Worm (Caenorhabditis elegans) whole organism, young adult: ENCODE data around the gene C07B5.6.

Source experiments
- B0019.2 ChIP-seq: fragments of 200-800 bp; sonication (Bioruptor generic); conservative IDR thresholded peaks from 2 replicates; pipeline ENCODE4 v1.3.6; 2022; ENCODE audit warnings: missing genetic modification reagents, missing genetic modification characterization, missing compliant biosample characterization
- C17E4.6 ChIP-seq: fragments of 200-800 bp; sonication (Bioruptor generic); IDR thresholded peaks from 2 replicates; pipeline ENCODE4 v1.3.6; 2022; ENCODE audit warnings: missing genetic modification reagents, missing genetic modification characterization, missing compliant biosample characterization
- F37B4.10 ChIP-seq: fragments of 200-800 bp; sonication (Bioruptor generic); IDR thresholded peaks from 2 replicates; pipeline ENCODE4 v1.3.6; 2022; ENCODE audit warnings: missing genetic modification characterization, missing compliant biosample characterization
- F49E8.2 ChIP-seq: sonication (generic microtip); optimal IDR thresholded peaks from 3 replicates; lab custom pipeline; 2017; ENCODE audit warnings: missing genetic modification characterization, mild to moderate bottlenecking, missing compliant biosample characterization, antibody characterized with exemption, moderate library complexity; ENCODE audit not compliant: insufficient read depth
- F52B5.7 ChIP-seq: sonication (generic microtip); optimal IDR thresholded peaks from 2 replicates; lab custom pipeline; 2016; ENCODE audit warnings: mild to moderate bottlenecking, missing genetic modification characterization, missing compliant biosample characterization
- K11D2.4 ChIP-seq: fragments of 200-800 bp; sonication (Bioruptor generic); IDR thresholded peaks from 2 replicates; pipeline ENCODE4 v1.3.6; 2022; ENCODE audit warnings: missing genetic modification reagents, missing genetic modification characterization, missing compliant biosample characterization
- T07F8.4 ChIP-seq: sonication (generic microtip); optimal IDR thresholded peaks from 2 replicates; lab custom pipeline; 2016; ENCODE audit warnings: mild to moderate bottlenecking, missing genetic modification characterization, moderate library complexity, missing compliant biosample characterization
- Y67H2A.10 ChIP-seq: fragments of 200-800 bp; sonication (Bioruptor generic); conservative IDR thresholded peaks from 2 replicates; pipeline ENCODE4 v1.3.6; 2022; ENCODE audit warnings: missing genetic modification reagents, missing genetic modification characterization, missing compliant biosample characterization
- akir-1 ChIP-seq: fragments of 200-800 bp; sonication (Bioruptor generic); optimal IDR thresholded peaks from 2 replicates; lab custom pipeline; 2018; ENCODE audit warnings: mild to moderate bottlenecking, missing genetic modification characterization, moderate library complexity, missing compliant biosample characterization
- ama-1 ChIP-seq, 3 experiments: fragments of 150-350 bp in 1 of 3; sonication (generic microtip) in 2 of 3; optimal IDR thresholded peaks; 2 replicates each; lab custom pipeline; 2014 to 2018; ENCODE audit warnings: missing biosample characterization in 2 of 3, missing genetic modification characterization in 2 of 3, missing genetic modification reagents in 2 of 3
- aptf-3 ChIP-seq: fragments of 200-800 bp; sonication (Bioruptor generic); IDR thresholded peaks from 2 replicates; pipeline ENCODE4 v1.3.6; 2022; ENCODE audit warnings: missing genetic modification characterization, missing compliant biosample characterization
- attf-5 ChIP-seq: fragments of 200-800 bp; sonication (Bioruptor generic); optimal IDR thresholded peaks from 2 replicates; lab custom pipeline; 2018; ENCODE audit warnings: mild to moderate bottlenecking, missing genetic modification characterization, missing compliant biosample characterization
- bed-1 ChIP-seq: fragments of 200-800 bp; sonication (Bioruptor generic); IDR thresholded peaks from 2 replicates; pipeline ENCODE4 v1.3.6; 2022; ENCODE audit warnings: missing genetic modification reagents, missing genetic modification characterization, missing compliant biosample characterization
- bed-2 ChIP-seq: fragments of 200-800 bp; sonication (Bioruptor generic); IDR thresholded peaks from 2 replicates; pipeline ENCODE4 v1.3.6; 2022; ENCODE audit warnings: missing genetic modification reagents, missing genetic modification characterization, missing compliant biosample characterization
- ccch-3 ChIP-seq: fragments of 200-800 bp; sonication (Bioruptor generic); optimal IDR thresholded peaks from 2 replicates; lab custom pipeline; 2018; ENCODE audit warnings: mild to moderate bottlenecking, missing genetic modification characterization, missing compliant biosample characterization
- ceh-27 ChIP-seq: fragments of 200-800 bp; sonication (Bioruptor generic); optimal IDR thresholded peaks from 2 replicates; lab custom pipeline; 2018; ENCODE audit warnings: mild to moderate bottlenecking, missing genetic modification characterization, moderate library complexity, missing compliant biosample characterization
- ceh-79 ChIP-seq: sonication (generic microtip); optimal IDR thresholded peaks from 2 replicates; lab custom pipeline; 2017; ENCODE audit warnings: mild to moderate bottlenecking, missing genetic modification characterization, missing compliant biosample characterization
- chd-7 ChIP-seq: sonication (generic microtip); optimal IDR thresholded peaks from 2 replicates; lab custom pipeline; 2016; ENCODE audit warnings: mild to moderate bottlenecking, missing genetic modification characterization, moderate library complexity, missing compliant biosample characterization
- efl-1 ChIP-seq: fragments of 150-350 bp; optimal IDR thresholded peaks from 2 replicates; lab custom pipeline; 2014; ENCODE audit warnings: missing biosample characterization, missing genetic modification reagents, missing genetic modification characterization
- egl-44 ChIP-seq: fragments of 200-800 bp; sonication (Bioruptor generic); IDR thresholded peaks from 2 replicates; pipeline ENCODE4 v1.3.6; 2022; ENCODE audit warnings: missing genetic modification reagents, missing genetic modification characterization, missing compliant biosample characterization
- ekl-4 ChIP-seq: fragments of 200-800 bp; sonication (Bioruptor generic); IDR thresholded peaks from 2 replicates; pipeline ENCODE4 v1.3.6; 2022; ENCODE audit warnings: missing genetic modification reagents, missing genetic modification characterization, missing compliant biosample characterization
- fkh-3 ChIP-seq: sonication (generic microtip); optimal IDR thresholded peaks from 2 replicates; lab custom pipeline; 2016; ENCODE audit warnings: mild to moderate bottlenecking, missing genetic modification characterization, missing compliant biosample characterization
- hlh-12 ChIP-seq: sonication (generic microtip); optimal IDR thresholded peaks from 2 replicates; lab custom pipeline; 2016; ENCODE audit warnings: missing genetic modification characterization, missing compliant biosample characterization
- hlh-26 ChIP-seq: fragments of 200-800 bp; sonication (Bioruptor generic); conservative IDR thresholded peaks from 2 replicates; pipeline ENCODE4 v1.3.6; 2022; ENCODE audit warnings: missing genetic modification reagents, missing genetic modification characterization, missing compliant biosample characterization
- hmg-1.2 ChIP-seq: fragments of 200-800 bp; sonication (Bioruptor generic); IDR thresholded peaks from 2 replicates; pipeline ENCODE4 v1.3.6; 2022; ENCODE audit warnings: missing genetic modification reagents, missing genetic modification characterization, missing compliant biosample characterization
- hmg-20 ChIP-seq: fragments of 200-800 bp; sonication (Bioruptor generic); IDR thresholded peaks from 2 replicates; pipeline ENCODE4 v1.3.6; 2022; ENCODE audit warnings: missing genetic modification reagents, missing genetic modification characterization, missing compliant biosample characterization
- hsf-1 ChIP-seq: fragments of 200-800 bp; sonication (Bioruptor generic); IDR thresholded peaks from 2 replicates; pipeline ENCODE4 v1.3.6; 2022; ENCODE audit warnings: missing genetic modification reagents, missing genetic modification characterization, missing compliant biosample characterization
- let-526 ChIP-seq: fragments of 200-800 bp; sonication (Bioruptor generic); IDR thresholded peaks from 2 replicates; pipeline ENCODE4 v1.3.6; 2022; ENCODE audit warnings: missing genetic modification reagents, missing genetic modification characterization, missing compliant biosample characterization
- let-607 ChIP-seq, 2 experiments: fragments of 200-800 bp in 1 of 2; sonication (Bioruptor generic) in 1 of 2; sonication (generic microtip) in 1 of 2; optimal IDR thresholded peaks; 2 replicates each; lab custom pipeline; 2016 to 2018; ENCODE audit warnings: mild to moderate bottlenecking in 2 of 2, missing compliant biosample characterization in 2 of 2, missing genetic modification characterization in 2 of 2, moderate library complexity in 2 of 2, missing genotype in 1 of 2
- lin-40 ChIP-seq: sonication (generic microtip); optimal IDR thresholded peaks from 2 replicates; lab custom pipeline; 2016; ENCODE audit warnings: missing genetic modification characterization, mild to moderate bottlenecking, missing compliant biosample characterization, missing genotype, missing genetic modification reagents
- lin-54 ChIP-seq: fragments of 200-800 bp; sonication (Bioruptor generic); optimal IDR thresholded peaks from 2 replicates; lab custom pipeline; 2018; ENCODE audit warnings: mild to moderate bottlenecking, missing genetic modification characterization, missing compliant biosample characterization
- madf-8 ChIP-seq: fragments of 200-800 bp; sonication (Bioruptor generic); conservative IDR thresholded peaks from 2 replicates; pipeline ENCODE4 v1.3.6; 2022; ENCODE audit warnings: missing genetic modification reagents, missing genetic modification characterization, missing compliant biosample characterization
- mes-4 ChIP-seq: sonication (generic microtip); optimal IDR thresholded peaks from 2 replicates; lab custom pipeline; 2016; ENCODE audit warnings: missing genotype, missing genetic modification characterization, missing compliant biosample characterization
- nfya-2 ChIP-seq: fragments of 200-800 bp; sonication (Bioruptor generic); IDR thresholded peaks from 2 replicates; pipeline ENCODE4 v1.3.6; 2022; ENCODE audit warnings: missing genetic modification reagents, missing genetic modification characterization, missing compliant biosample characterization
- nfyb-1 ChIP-seq: fragments of 200-800 bp; sonication (Bioruptor generic); IDR thresholded peaks from 2 replicates; pipeline ENCODE4 v1.3.6; 2022; ENCODE audit warnings: missing genetic modification reagents, missing genetic modification characterization, missing compliant biosample characterization
- nhr-90 ChIP-seq: sonication (generic microtip); optimal IDR thresholded peaks from 2 replicates; lab custom pipeline; 2016; ENCODE audit warnings: missing genotype, mild to moderate bottlenecking, missing genetic modification characterization, missing compliant biosample characterization
- pbrm-1 ChIP-seq: fragments of 200-800 bp; sonication (Bioruptor generic); IDR thresholded peaks from 2 replicates; pipeline ENCODE4 v1.3.6; 2022; ENCODE audit warnings: missing genetic modification reagents, missing genetic modification characterization, missing compliant biosample characterization
- rec-8 ChIP-seq, 2 experiments: sonication (generic microtip); optimal IDR thresholded peaks; 2 replicates each; lab custom pipeline; 2016; ENCODE audit warnings: mild to moderate bottlenecking in 2 of 2, missing genetic modification characterization in 2 of 2, missing genetic modification reagents in 2 of 2, missing genotype in 2 of 2, missing biosample characterization in 1 of 2, missing compliant biosample characterization in 1 of 2, moderate library complexity in 1 of 2
- sea-2 ChIP-seq: fragments of 200-800 bp; sonication (Bioruptor generic); IDR thresholded peaks from 2 replicates; pipeline ENCODE4 v1.3.6; 2022; ENCODE audit warnings: missing genetic modification characterization, missing compliant biosample characterization
- snpc-1.3 ChIP-seq: sonication (generic microtip); optimal IDR thresholded peaks from 2 replicates; lab custom pipeline; 2017; ENCODE audit warnings: missing genetic modification characterization, mild to moderate bottlenecking, missing compliant biosample characterization, antibody characterized with exemption, moderate library complexity, missing genotype, missing genetic modification reagents; ENCODE audit not compliant: insufficient read depth
- sptf-2 ChIP-seq: fragments of 200-800 bp; sonication (Bioruptor generic); optimal IDR thresholded peaks from 2 replicates; lab custom pipeline; 2018; ENCODE audit warnings: mild to moderate bottlenecking, missing genetic modification characterization, missing compliant biosample characterization
- tlf-1 ChIP-seq: fragments of 200-800 bp; sonication (Bioruptor generic); optimal IDR thresholded peaks from 2 replicates; lab custom pipeline; 2018; ENCODE audit warnings: mild to moderate bottlenecking, missing genetic modification characterization, missing compliant biosample characterization
- unc-130 ChIP-seq: sonication (generic microtip); optimal IDR thresholded peaks from 2 replicates; lab custom pipeline; 2016; ENCODE audit warnings: missing genetic modification reagents, missing genetic modification characterization, missing compliant biosample characterization
- zim-3 ChIP-seq: sonication (generic microtip); optimal IDR thresholded peaks from 2 replicates; lab custom pipeline; 2017; ENCODE audit warnings: mild to moderate bottlenecking, missing genetic modification characterization, moderate library complexity, missing compliant biosample characterization
- ztf-18 ChIP-seq: sonication (generic microtip); optimal IDR thresholded peaks from 2 replicates; lab custom pipeline; 2016; ENCODE audit warnings: missing genotype, mild to moderate bottlenecking, missing genetic modification characterization, missing compliant biosample characterization
- ztf-25 ChIP-seq: fragments of 200-800 bp; sonication (Bioruptor generic); IDR thresholded peaks from 2 replicates; pipeline ENCODE4 v1.3.6; 2022; ENCODE audit warnings: missing genetic modification reagents, missing genetic modification characterization, missing compliant biosample characterization
- ztf-28 ChIP-seq: fragments of 200-800 bp; sonication (Bioruptor generic); IDR thresholded peaks from 2 replicates; pipeline ENCODE4 v1.3.6; 2022; ENCODE audit warnings: missing genetic modification reagents, missing genetic modification characterization, missing compliant biosample characterization
- ztf-3 ChIP-seq: fragments of 200-800 bp; sonication (Bioruptor generic); optimal IDR thresholded peaks from 2 replicates; lab custom pipeline; 2018; ENCODE audit warnings: mild to moderate bottlenecking, missing genetic modification characterization, missing compliant biosample characterization

Gene C07B5.6

ce11 chrX:9560931-9561330 lies 42.1 kb downstream of the C07B5.6 start (continued):
- TF ChIP-seq mes-4 (tag; lab: Kevin White, UChicago) (no peak), nfyb-1 (GFP tag; lab: Robert Waterston, UW) (no peak; the same call in 1 of the 2 replicates), nfya-2 (no peak), lin-40 (tag; lab: Kevin White, UChicago) (peak; percentile 9), ztf-25 (GFP tag; lab: Robert Waterston, UW) (peak; percentile 74; the same call in 1 of the 2 replicates), ztf-3 (no peak), ama-1 (optimal IDR thresholded peaks at IDR 0.05; lab: Kevin White, UChicago) (no peak), ama-1 (GFP tag; optimal IDR thresholded peaks at IDR 0.05; lab: Kevin White, UChicago) (peak in 1 of 2 experiments; percentile 40), aptf-3 (GFP tag; lab: Robert Waterston, UW) (0 out of 2 replicates have a peak, but pooled peaks have one; percentile 58), hlh-26 (GFP tag; lab: Robert Waterston, UW) (no peak), let-526 (GFP tag; lab: Robert Waterston, UW) (no peak), hsf-1 (GFP tag; lab: Robert Waterston, UW) (0 out of 2 replicates have a peak, but pooled peaks have one; percentile 35), attf-5 (GFP tag; lab: Kevin White, UChicago) (no peak), Y67H2A.10 (GFP tag; lab: Robert Waterston, UW) (peak; percentile 20; the same call in 1 of the 2 replicates), tlf-1 (no peak), snpc-1.3 (tag; lab: Kevin White, UChicago) (peak; percentile 39), ceh-79 (tag; lab: Kevin White, UChicago) (no peak), sea-2 (GFP tag; lab: Robert Waterston, UW) (no peak), F49E8.2 (tag; lab: Kevin White, UChicago) (no peak), sptf-2 (GFP tag; lab: Kevin White, UChicago) (no peak), F52B5.7 (peak; percentile 54), C17E4.6 (GFP tag; lab: Robert Waterston, UW) (no peak), ztf-28 (GFP tag; lab: Robert Waterston, UW) (no peak), unc-130 (no peak), bed-1 (GFP tag; lab: Robert Waterston, UW) (no peak), hmg-1.2 (GFP tag; lab: Robert Waterston, UW) (peak; percentile 55), let-607 (tag; optimal IDR thresholded peaks at IDR 0.05; lab: Kevin White, UChicago) (peak in 1 of 2 experiments; percentile 8), F37B4.10 (GFP tag; lab: Robert Waterston, UW) (no peak), lin-54 (peak; percentile 48), pbrm-1 (GFP tag; lab: Robert Waterston, UW) (peak; percentile 79), hlh-12 (tag; lab: Kevin White, UChicago) (no peak), rec-8 (tag; optimal IDR thresholded peaks at IDR 0.05; lab: Kevin White, UChicago) (no peak), chd-7 (tag; lab: Kevin White, UChicago) (peak; percentile 63), zim-3 (peak; percentile 79), ekl-4 (GFP tag; lab: Robert Waterston, UW) (no peak), ztf-18 (tag; lab: Kevin White, UChicago) (peak; percentile 40), ccch-3 (GFP tag; lab: Kevin White, UChicago) (no peak), efl-1 (GFP tag; lab: Kevin White, UChicago) (no peak), madf-8 (GFP tag; lab: Robert Waterston, UW) (no peak), B0019.2 (GFP tag; lab: Robert Waterston, UW) (no peak), nhr-90 (tag; lab: Kevin White, UChicago) (peak; percentile 40), ceh-27 (no peak), akir-1 (no peak), fkh-3 (no peak), K11D2.4 (GFP tag; lab: Robert Waterston, UW) (no peak), hmg-20 (GFP tag; lab: Robert Waterston, UW) (peak; percentile 77), egl-44 (GFP tag; lab: Robert Waterston, UW) (no peak), T07F8.4 (tag; lab: Kevin White, UChicago) (no peak), bed-2 (GFP tag; lab: Robert Waterston, UW) (no peak)
